Fruit fly (Drosophila melanogaster): ENCODE data around the gene Gal.

Gal gene

DNA sequence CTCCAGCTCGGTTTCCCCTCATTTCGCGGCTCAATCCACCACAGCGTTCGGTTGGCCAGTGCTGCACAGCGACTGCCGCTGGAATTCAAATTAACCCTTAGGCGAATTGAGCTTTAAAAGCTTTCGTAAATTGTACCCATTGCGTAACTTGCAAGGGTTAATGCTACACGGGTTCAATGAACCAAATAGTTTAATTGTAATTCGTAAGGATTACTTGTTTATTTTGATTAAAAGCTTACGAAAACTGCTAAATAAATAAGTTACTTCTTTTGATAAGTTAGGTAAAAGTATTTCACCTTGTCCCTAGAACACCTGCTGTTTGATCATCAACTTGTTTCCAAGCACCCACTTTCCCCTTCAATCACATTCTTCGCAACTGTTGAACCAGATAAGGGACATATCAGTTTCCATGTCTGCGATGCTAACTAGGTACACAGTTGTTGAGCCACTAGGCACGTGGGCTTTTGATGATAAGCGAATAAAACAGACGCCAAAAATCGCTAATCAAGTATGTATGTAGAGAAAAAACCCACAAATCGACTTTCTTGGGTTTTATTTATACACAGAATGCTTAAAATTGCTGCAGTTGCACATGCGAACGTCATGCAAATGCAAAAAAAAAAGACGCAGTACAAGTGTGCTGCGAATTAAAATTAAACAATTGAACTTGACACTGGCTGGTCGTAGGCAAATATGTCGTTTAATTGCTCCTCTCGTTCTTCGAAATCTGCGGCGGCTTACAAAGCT lies 39.5 kb upstream of the Gal start, which contains the start of gene Pfas (continued):
- TF ChIP-seq gcm2 (GFP tag; optimal IDR thresholded peaks at IDR 0.05) (no peak), zen (tag; optimal IDR thresholded peaks at IDR 0.05) (no peak), CG16815 (GFP tag; optimal IDR thresholded peaks at IDR 0.05) (no peak), Awh (GFP tag; IDR thresholded peaks at IDR 0.05) (no peak), Dbx (GFP tag; IDR thresholded peaks at IDR 0.05) (0 out of 3 replicates have a peak, but pooled peaks have one; percentile 5), Neu2 (GFP tag; optimal IDR thresholded peaks at IDR 0.05; ENCODE audit: borderline replicate concordance) (no peak), chm (GFP tag; IDR thresholded peaks at IDR 0.05) (peak; percentile 38; the same call in 1 of the 2 replicates), h (optimal IDR thresholded peaks at IDR 0.05) (no peak), H2.0 (GFP tag; IDR thresholded peaks at IDR 0.05) (no peak), ase (GFP tag; IDR thresholded peaks at IDR 0.05) (no peak), CG15514 (GFP tag; optimal IDR thresholded peaks at IDR 0.05) (peak; percentile 76), repo (GFP tag; optimal IDR thresholded peaks at IDR 0.05) (peak; percentile 27), tx (GFP tag; optimal IDR thresholded peaks at IDR 0.05) (peak; percentile 47), Usf (GFP tag; optimal IDR thresholded peaks at IDR 0.05) (no peak), E2f1 (GFP tag; IDR thresholded peaks at IDR 0.05) (peak; percentile 22; the same call in 1 of the 2 replicates), CG6654 (GFP tag; optimal IDR thresholded peaks at IDR 0.05) (peak; percentile 70), prd (optimal IDR thresholded peaks at IDR 0.05) (no peak), prd (GFP tag; IDR thresholded peaks at IDR 0.05) (0 out of 3 replicates have a peak, but pooled peaks have one; percentile 35), CG11085 (GFP tag; IDR thresholded peaks at IDR 0.05) (no peak), B-H1 (GFP tag; IDR thresholded peaks at IDR 0.05) (no peak), CG7372 (GFP tag; IDR thresholded peaks at IDR 0.05) (0 out of 2 replicates have a peak, but pooled peaks have one; percentile 26), Mad (GFP tag; optimal IDR thresholded peaks at IDR 0.05) (no peak), Aef1 (GFP tag; IDR thresholded peaks at IDR 0.05) (no peak), CG31388 (GFP tag; optimal IDR thresholded peaks at IDR 0.05) (no peak), bigmax (GFP tag; optimal IDR thresholded peaks at IDR 0.05) (no peak), gt (GFP tag; IDR thresholded peaks at IDR 0.05) (no peak), maf-S (GFP tag; optimal IDR thresholded peaks at IDR 0.05) (peak; percentile 27), Pdp1 (GFP tag; optimal IDR thresholded peaks at IDR 0.05) (peak; percentile 32 to 100), aop (GFP tag; IDR thresholded peaks at IDR 0.05) (no peak), NK7.1 (GFP tag; optimal IDR thresholded peaks at IDR 0.05) (peak; percentile 41), MESR4 (GFP tag; optimal IDR thresholded peaks at IDR 0.05) (peak; percentile 25), CG30020 (tag; optimal IDR thresholded peaks at IDR 0.05) (no peak), Atf3 (GFP tag; optimal IDR thresholded peaks at IDR 0.05) (no peak), CG6175 (GFP tag; IDR thresholded peaks at IDR 0.05) (no peak), chif (GFP tag; optimal IDR thresholded peaks at IDR 0.05) (peak in 1 of 2 experiments; percentile 7), Asciz (GFP tag; optimal IDR thresholded peaks at IDR 0.05) (no peak), E2f2 (GFP tag; IDR thresholded peaks at IDR 0.05) (peak; percentile 82), kni (GFP tag; optimal IDR thresholded peaks at IDR 0.05) (peak; percentile 3), Opbp (GFP tag; IDR thresholded peaks at IDR 0.05; ENCODE audit: partially characterized antibody) (no peak), sob (GFP tag; IDR thresholded peaks at IDR 0.05) (peak; percentile 62; the same call in 1 of the 2 replicates), danr (GFP tag; IDR thresholded peaks at IDR 0.05) (no peak), CG12391 (tag; optimal IDR thresholded peaks at IDR 0.05) (peak; percentile 50), Dref (GFP tag; IDR thresholded peaks at IDR 0.05) (no peak), CG8089 (GFP tag; optimal IDR thresholded peaks at IDR 0.05) (no peak), CG1529 (GFP tag; optimal IDR thresholded peaks at IDR 0.05) (no peak), CG7928 (GFP tag; optimal IDR thresholded peaks at IDR 0.05) (peak; percentile 10), CG13287 (GFP tag; IDR thresholded peaks at IDR 0.05; ENCODE audit: partially characterized antibody) (no peak), CG3726 (GFP tag; IDR thresholded peaks at IDR 0.05) (peak; percentile 41; the same call in 1 of the 3 replicates), MBD-R2 (GFP tag; IDR thresholded peaks at IDR 0.05) (peak; percentile 37), Lpt (GFP tag; optimal IDR thresholded peaks at IDR 0.05) (no peak), CG3847 (GFP tag; IDR thresholded peaks at IDR 0.05) (peak; percentile 63)

Measured in whole organism, embryonic.